Worm (Caenorhabditis elegans): Measurements from ENCODE around the gene mcm-3.

The mcm-3 gene

ce11 chrV:15085335-15085800 is 26.0 kb upstream of the mcm-3 start, which contains the start of the genes ahsa-1 and C01G10.7 (continued):
- TF ChIP-seq aly-2 (tag; optimal IDR thresholded peaks at IDR 0.05), result no peak
- peak; percentile 99 for TF ChIP-seq nhr-6 (tag; optimal IDR thresholded peaks at IDR 0.05)
- TF ChIP-seq pha-4 (GFP tag; IDR thresholded peaks at IDR 0.05), result peak; percentile 54; the same call in 1 of the 2 replicates
- TF ChIP-seq pha-4 (tag; optimal IDR thresholded peaks at IDR 0.05), result peak; percentile 97

ce11 chrV:15083659-15084058 is 24.3 kb upstream of the mcm-3 start:
- peak; percentile 10 for TF ChIP-seq dve-1 (tag; optimal IDR thresholded peaks at IDR 0.05; ENCODE audit: insufficient read depth)
- no peak for TF ChIP-seq daf-16 (GFP tag; optimal IDR thresholded peaks at IDR 0.05)
- TF ChIP-seq daf-16 (tag; optimal IDR thresholded peaks at IDR 0.05), result peak; percentile 25
- 0 out of 2 replicates have a peak, but pooled peaks have one; percentile 21 for TF ChIP-seq Y75B8A.6 (GFP tag; IDR thresholded peaks at IDR 0.05)
- TF ChIP-seq R02D3.7 (tag; optimal IDR thresholded peaks at IDR 0.05), result no peak
- peak; percentile 58; the same call in 1 of the 2 replicates for TF ChIP-seq Y48G9A.11 (GFP tag; IDR thresholded peaks at IDR 0.05)
- TF ChIP-seq lsy-2 (tag; optimal IDR thresholded peaks at IDR 0.05), result no peak
- peak; percentile 32 for TF ChIP-seq F49E8.2 (tag; optimal IDR thresholded peaks at IDR 0.05; ENCODE audit: borderline replicate concordance)
- no peak for TF ChIP-seq Y105C5A.15 (GFP tag; IDR thresholded peaks at IDR 0.05)
- peak; percentile 70 for TF ChIP-seq ama-1 (optimal IDR thresholded peaks at IDR 0.05)
- TF ChIP-seq ceh-44 (GFP tag; IDR thresholded peaks at IDR 0.05), result no peak
- TF ChIP-seq T20F7.1 (GFP tag; optimal IDR thresholded peaks at IDR 0.05), result no peak
- TF ChIP-seq duxl-1 (tag; optimal IDR thresholded peaks at IDR 0.05; ENCODE audit: poor library complexity), result peak; percentile 44
- TF ChIP-seq hif-1 (tag; optimal IDR thresholded peaks at IDR 0.05), result no peak
- peak; percentile 48 for TF ChIP-seq nhr-6 (tag; optimal IDR thresholded peaks at IDR 0.05)
- peak; percentile 47; the same call in 1 of the 2 replicates for TF ChIP-seq egl-43 (GFP tag; IDR thresholded peaks at IDR 0.05)
- 0 out of 2 replicates have a peak, but pooled peaks have one; percentile 30 for TF ChIP-seq arid-1 (GFP tag; conservative IDR thresholded peaks at IDR 0.05)
- peak; percentile 66 for TF ChIP-seq lin-38 (GFP tag; IDR thresholded peaks at IDR 0.05)
- TF ChIP-seq T26A8.4 (GFP tag; IDR thresholded peaks at IDR 0.05), result peak; percentile 14; the same call in 1 of the 2 replicates
- TF ChIP-seq pha-4 (GFP tag; IDR thresholded peaks at IDR 0.05), result peak; percentile 47; the same call in 1 of the 2 replicates
- no peak for TF ChIP-seq pha-4 (tag; optimal IDR thresholded peaks at IDR 0.05)
- TF ChIP-seq lin-13 (GFP tag; optimal IDR thresholded peaks at IDR 0.05), result peak; percentile 35
- peak; percentile 18 for TF ChIP-seq aha-1 (tag)

- TF ChIP-seq duxl-1 (tag; optimal IDR thresholded peaks at IDR 0.05; ENCODE audit: poor library complexity) (peak; percentile 71), dve-1 (tag; optimal IDR thresholded peaks at IDR 0.05; ENCODE audit: insufficient read depth) (peak; percentile 39), unc-130 (GFP tag; optimal IDR thresholded peaks at IDR 0.05) (peak; percentile 89), ZK546.5 (tag; optimal IDR thresholded peaks at IDR 0.05) (no peak), arid-1 (GFP tag; conservative IDR thresholded peaks at IDR 0.05) (no peak), nhr-76 (tag; optimal IDR thresholded peaks at IDR 0.05) (no peak), ceh-32 (tag; optimal IDR thresholded peaks at IDR 0.05; ENCODE audit: poor library complexity) (no peak), nhr-6 (tag; optimal IDR thresholded peaks at IDR 0.05) (peak; percentile 69), mdt-29 (GFP tag; IDR thresholded peaks at IDR 0.05) (no peak), set-16 (GFP tag; IDR thresholded peaks at IDR 0.05) (no peak), skn-1 (tag; optimal IDR thresholded peaks at IDR 0.05) (no peak), lin-13 (GFP tag; optimal IDR thresholded peaks at IDR 0.05) (peak; percentile 49), ceh-20 (GFP tag; IDR thresholded peaks at IDR 0.05) (no peak), T20F7.1 (GFP tag; optimal IDR thresholded peaks at IDR 0.05) (peak; percentile 33), dmd-9 (GFP tag; IDR thresholded peaks at IDR 0.05) (peak; percentile 58; the same call in 1 of the 2 replicates), lin-38 (GFP tag; IDR thresholded peaks at IDR 0.05) (peak; percentile 74), D1046.2 (GFP tag; IDR thresholded peaks at IDR 0.05) (no peak), ZK337.2 (GFP tag; IDR thresholded peaks at IDR 0.05) (0 out of 2 replicates have a peak, but pooled peaks have one; percentile 69), dpl-1 (GFP tag; optimal IDR thresholded peaks at IDR 0.05) (peak; percentile 63), madf-9 (GFP tag; conservative IDR thresholded peaks at IDR 0.05) (0 out of 2 replicates have a peak, but pooled peaks have one; percentile 24), aly-2 (tag; optimal IDR thresholded peaks at IDR 0.05) (no peak), snpc-1.2 (GFP tag; IDR thresholded peaks at IDR 0.05) (no peak), F49E8.2 (tag; optimal IDR thresholded peaks at IDR 0.05; ENCODE audit: borderline replicate concordance) (peak; percentile 1), lin-39 (tag; optimal IDR thresholded peaks at IDR 0.05) (no peak), nhr-28 (tag; optimal IDR thresholded peaks at IDR 0.05) (no peak), daf-12 (tag; optimal IDR thresholded peaks at IDR 0.05) (no peak), mes-2 (tag; optimal IDR thresholded peaks at IDR 0.05; ENCODE audit: poor library complexity, severe bottlenecking) (peak; percentile 98), hlh-30 (tag; optimal IDR thresholded peaks at IDR 0.05; ENCODE audit: insufficient read depth) (peak; percentile 3), ces-1 (GFP tag; optimal IDR thresholded peaks at IDR 0.05) (no peak), nhr-111 (GFP tag; optimal IDR thresholded peaks at IDR 0.05) (no peak)
Measured at ce11 chrV:15082291-15082690, 22.9 kb upstream of the mcm-3 start, which contains the start of the genes C01G10.10 and C01G10.9. TSS of gene C01G10.10 (minus strand) at chrV:15082441. TSS of gene C01G10.9 (plus strand) at chrV:15082530.

Measured in whole organism, L4 larva.